Worm (Caenorhabditis elegans): ENCODE measurements around the gene cnc-7.
A peak's percentile ranks its signal among the peaks of the same experiment; 100 is the strongest.

The cnc-7 gene

ce11 chrV:20422738-20423137 lies 28.9 kb downstream of the cnc-7 start:
- TF ChIP-seq hmg-20 (GFP tag; IDR thresholded peaks at IDR 0.05), result no peak
- no peak for TF ChIP-seq Y56A3A.18 (GFP tag; IDR thresholded peaks at IDR 0.05)

- TF ChIP-seq Y67H2A.10 (GFP tag; conservative IDR thresholded peaks at IDR 0.05), result no peak
- peak; percentile 29 for TF ChIP-seq nhr-80 (tag; optimal IDR thresholded peaks at IDR 0.05)
Observed at ce11 chrV:20423428-20423827, 29.6 kb downstream of the cnc-7 start.

ce11 chrV:20424229-20425182 lies 30.6 kb downstream of the cnc-7 start:
- TF ChIP-seq Y56A3A.18 (GFP tag; IDR thresholded peaks at IDR 0.05) (no peak), dpff-1 (tag; optimal IDR thresholded peaks at IDR 0.05) (no peak), zfh-2 (GFP tag; conservative IDR thresholded peaks at IDR 0.05) (no peak), C06A6.2 (GFP tag; conservative IDR thresholded peaks at IDR 0.05) (no peak), egrh-3 (GFP tag; IDR thresholded peaks at IDR 0.05) (peak; percentile 64), nfya-1 (tag; optimal IDR thresholded peaks at IDR 0.05; ENCODE audit: borderline replicate concordance, insufficient read depth) (no peak), hlh-26 (GFP tag; conservative IDR thresholded peaks at IDR 0.05) (no peak), Y53G8AR.9 (GFP tag; conservative IDR thresholded peaks at IDR 0.05) (no peak), nfyb-1 (GFP tag; IDR thresholded peaks at IDR 0.05) (no peak), ceh-100 (GFP tag; IDR thresholded peaks at IDR 0.05) (no peak), egl-18 (GFP tag; IDR thresholded peaks at IDR 0.05) (no peak), tbx-9 (tag; optimal IDR thresholded peaks at IDR 0.05; ENCODE audit: borderline replicate concordance) (no peak), ets-4 (GFP tag; optimal IDR thresholded peaks at IDR 0.05) (no peak), F39B2.1 (GFP tag; IDR thresholded peaks at IDR 0.05) (no peak), F37B4.10 (GFP tag; IDR thresholded peaks at IDR 0.05) (no peak), F57C9.4 (tag; optimal IDR thresholded peaks at IDR 0.05) (no peak), F55B11.4 (tag; optimal IDR thresholded peaks at IDR 0.05; ENCODE audit: borderline replicate concordance, insufficient read depth) (no peak), lir-1 (GFP tag; conservative IDR thresholded peaks at IDR 0.05) (no peak), ztf-25 (GFP tag; IDR thresholded peaks at IDR 0.05) (no peak), F57A8.1 (GFP tag; optimal IDR thresholded peaks at IDR 0.05) (no peak), mes-4 (tag; optimal IDR thresholded peaks at IDR 0.05) (no peak), attf-5 (GFP tag; optimal IDR thresholded peaks at IDR 0.05) (no peak), egl-44 (GFP tag; IDR thresholded peaks at IDR 0.05) (no peak), pbrm-1 (GFP tag; IDR thresholded peaks at IDR 0.05) (0 out of 2 replicates have a peak, but pooled peaks have one; percentile 11), rpc-1 (optimal IDR thresholded peaks at IDR 0.05) (no peak), rpc-1 (tag; optimal IDR thresholded peaks at IDR 0.05) (no peak), attf-3 (GFP tag; conservative IDR thresholded peaks at IDR 0.05) (no peak), ceh-58 (GFP tag; IDR thresholded peaks at IDR 0.05) (no peak), atf-7 (tag; optimal IDR thresholded peaks at IDR 0.05) (no peak), T26A5.8 (tag; optimal IDR thresholded peaks at IDR 0.05) (no peak), lsl-1 (GFP tag; optimal IDR thresholded peaks at IDR 0.05) (no peak), nhr-27 (tag; optimal IDR thresholded peaks at IDR 0.05) (no peak), snpc-3.4 (tag; optimal IDR thresholded peaks at IDR 0.05) (no peak), lsy-27 (tag; optimal IDR thresholded peaks at IDR 0.05; ENCODE audit: borderline replicate concordance, insufficient read depth) (no peak), bed-1 (GFP tag; IDR thresholded peaks at IDR 0.05) (no peak), F23B12.7 (tag; optimal IDR thresholded peaks at IDR 0.05; ENCODE audit: insufficient read depth) (no peak), madf-6 (GFP tag; IDR thresholded peaks at IDR 0.05) (peak; percentile 14; the same call in 1 of the 2 replicates), unc-62 (GFP tag; optimal IDR thresholded peaks at IDR 0.05) (peak; percentile 23), dpl-1 (GFP tag; optimal IDR thresholded peaks at IDR 0.05) (peak; percentile 46), hrde-1 (tag; optimal IDR thresholded peaks at IDR 0.05; ENCODE audit: borderline replicate concordance) (no peak)
